Fruit fly (Drosophila melanogaster): ENCODE results near the gene Rpn3.

- TF ChIP-seq CG8478 (optimal IDR thresholded peaks at IDR 0.05) (no peak), psq (optimal IDR thresholded peaks at IDR 0.05) (no peak)
Measured at dm6 chr2L:19083320-19083764, 31.8 kb downstream of the Rpn3 start.
